Worm (Caenorhabditis elegans) whole organism, young adult: ENCODE results near the gene clec-56.

Experiments
- ceh-79 ChIP-seq: sonication (generic microtip); optimal IDR thresholded peaks from 2 replicates; lab custom pipeline; 2017; ENCODE audit warnings: mild to moderate bottlenecking, missing genetic modification characterization, missing compliant biosample characterization
- ztf-18 ChIP-seq: sonication (generic microtip); optimal IDR thresholded peaks from 2 replicates; lab custom pipeline; 2016; ENCODE audit warnings: missing genotype, mild to moderate bottlenecking, missing genetic modification characterization, missing compliant biosample characterization

clec-56 gene

DNA sequence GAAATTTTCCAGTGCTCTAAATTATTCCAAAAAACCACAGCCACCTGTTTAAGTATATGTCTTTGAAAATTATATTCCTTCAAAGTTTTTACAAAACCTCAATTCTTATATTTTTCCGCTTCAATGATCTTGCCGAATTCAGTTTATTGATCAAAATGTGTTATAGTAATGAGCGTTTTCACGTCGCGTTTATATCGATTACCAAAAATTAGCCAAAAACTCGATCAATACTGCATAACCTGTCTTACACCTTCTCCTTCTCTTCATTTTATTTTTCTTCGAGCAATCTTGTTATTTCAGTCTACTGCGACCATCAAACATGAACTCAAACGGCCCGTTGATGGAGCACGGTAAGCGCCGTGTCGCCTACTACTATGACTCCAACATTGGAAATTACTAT is 50.9 kb downstream of the clec-56 start, which contains the start of gene hda-1:
Gene hda-1, plus strand, starts transcription at position 301 of the 400 bp plus-strand sequence.
- no peak for TF ChIP-seq ztf-18 (tag; lab: Kevin White, UChicago)
- TF ChIP-seq ceh-79 (tag; lab: Kevin White, UChicago), result no peak
